Fruit fly (Drosophila melanogaster): ENCODE measurements around the gene CG42523.

Gene CG42523

dm6 chr2L:4811491-4812058 lies 48.9 kb downstream of the CG42523 start (continued):
- TF ChIP-seq Oaz (GFP tag; IDR thresholded peaks at IDR 0.05) = no peak
- peak; percentile 95 for TF ChIP-seq CG34376 (GFP tag; optimal IDR thresholded peaks at IDR 0.05)
- TF ChIP-seq CG9817 (tag; optimal IDR thresholded peaks at IDR 0.05) = no peak
- TF ChIP-seq CG18764 (GFP tag; optimal IDR thresholded peaks at IDR 0.05) = no peak
- TF ChIP-seq Sry-δ (GFP tag; optimal IDR thresholded peaks at IDR 0.05) = no peak
- TF ChIP-seq CG11723 (GFP tag; optimal IDR thresholded peaks at IDR 0.05) = no peak
- TF ChIP-seq Chrac-16 (GFP tag; optimal IDR thresholded peaks at IDR 0.05) = no peak
- TF ChIP-seq Mad (GFP tag; optimal IDR thresholded peaks at IDR 0.05) = no peak
- peak; percentile 80 for TF ChIP-seq Deaf1 (tag; optimal IDR thresholded peaks at IDR 0.05)
- peak; percentile 57 for TF ChIP-seq scrt (GFP tag; optimal IDR thresholded peaks at IDR 0.05)
- peak; percentile 93 for TF ChIP-seq CG13894 (tag; optimal IDR thresholded peaks at IDR 0.05)
- peak; percentile 100 for TF ChIP-seq cg (GFP tag; optimal IDR thresholded peaks at IDR 0.05)
- peak; percentile 50 for TF ChIP-seq her (GFP tag; optimal IDR thresholded peaks at IDR 0.05)
- TF ChIP-seq CG4328 (GFP tag; optimal IDR thresholded peaks at IDR 0.05) = peak; percentile 31
- peak; percentile 4 for TF ChIP-seq Rfx (GFP tag; IDR thresholded peaks at IDR 0.05)
- no peak for TF ChIP-seq CG18476 (GFP tag; optimal IDR thresholded peaks at IDR 0.05)
- TF ChIP-seq CG3163 (GFP tag; optimal IDR thresholded peaks at IDR 0.05) = no peak
- TF ChIP-seq ham (GFP tag; IDR thresholded peaks at IDR 0.05) = no peak
- no peak for TF ChIP-seq CG15011 (GFP tag; optimal IDR thresholded peaks at IDR 0.05)
- no peak for TF ChIP-seq CG12744 (GFP tag; optimal IDR thresholded peaks at IDR 0.05)
- TF ChIP-seq Xbp1 (GFP tag; optimal IDR thresholded peaks at IDR 0.05) = no peak
- no peak for TF ChIP-seq gcm (GFP tag; optimal IDR thresholded peaks at IDR 0.05)
- TF ChIP-seq CG10366 (GFP tag; IDR thresholded peaks at IDR 0.05) = no peak
- TF ChIP-seq Usf (GFP tag; optimal IDR thresholded peaks at IDR 0.05) = no peak
- TF ChIP-seq CG8281 (tag; optimal IDR thresholded peaks at IDR 0.05) = no peak
- peak; percentile 73; the same call in 2 of the 3 replicates for TF ChIP-seq Doc3 (GFP tag; IDR thresholded peaks at IDR 0.05; ENCODE audit: partially characterized antibody)
- TF ChIP-seq pho (GFP tag; optimal IDR thresholded peaks at IDR 0.05) = no peak
- TF ChIP-seq Stat92E (GFP tag; optimal IDR thresholded peaks at IDR 0.05) = peak in 1 of 3 experiments; percentile 89
- TF ChIP-seq gro (GFP tag; optimal IDR thresholded peaks at IDR 0.05) = peak; percentile 13
- no peak for TF ChIP-seq Tbp (GFP tag; optimal IDR thresholded peaks at IDR 0.05)
- TF ChIP-seq CG8089 (GFP tag; optimal IDR thresholded peaks at IDR 0.05) = no peak
- TF ChIP-seq tin (GFP tag; optimal IDR thresholded peaks at IDR 0.05) = no peak
- no peak for TF ChIP-seq nom (GFP tag; optimal IDR thresholded peaks at IDR 0.05)
- no peak for TF ChIP-seq Hr3 (GFP tag; optimal IDR thresholded peaks at IDR 0.05)
- no peak for TF ChIP-seq CG5953 (GFP tag; IDR thresholded peaks at IDR 0.05)
- TF ChIP-seq gsb-n (tag; optimal IDR thresholded peaks at IDR 0.05) = no peak
- TF ChIP-seq Ptx1 (GFP tag; IDR thresholded peaks at IDR 0.05) = no peak
- TF ChIP-seq sqz (GFP tag; optimal IDR thresholded peaks at IDR 0.05) = peak; percentile 84
- TF ChIP-seq Elba2 (GFP tag; optimal IDR thresholded peaks at IDR 0.05) = peak; percentile 96
- no peak for TF ChIP-seq dpn (GFP tag; optimal IDR thresholded peaks at IDR 0.05)
- TF ChIP-seq Ets65A (GFP tag) = no peak
- TF ChIP-seq Meics (GFP tag; optimal IDR thresholded peaks at IDR 0.05) = peak; percentile 85
- no peak for TF ChIP-seq sr (GFP tag; IDR thresholded peaks at IDR 0.05)
- no peak for TF ChIP-seq CG10267 (tag; optimal IDR thresholded peaks at IDR 0.05)
- TF ChIP-seq HHEX (GFP tag; optimal IDR thresholded peaks at IDR 0.05) = no peak
- TF ChIP-seq CG2116 (GFP tag; optimal IDR thresholded peaks at IDR 0.05) = no peak
- TF ChIP-seq p53 (GFP tag; optimal IDR thresholded peaks at IDR 0.05) = no peak
- TF ChIP-seq fd102C (GFP tag; optimal IDR thresholded peaks at IDR 0.05) = no peak
- no peak for TF ChIP-seq CG11560 (tag; IDR thresholded peaks at IDR 0.05)
- TF ChIP-seq fd3F (GFP tag; optimal IDR thresholded peaks at IDR 0.05) = no peak
- no peak for TF ChIP-seq ash1 (GFP tag; optimal IDR thresholded peaks at IDR 0.05)

All from whole organism, embryonic.